Worm (Caenorhabditis elegans) whole organism, L4 larva: Measurements from ENCODE around the gene R08F11.7.

Experiments
- F44E2.7 ChIP-seq: fragments of 200-800 bp; sonication (Bioruptor generic); IDR thresholded peaks from 2 replicates; pipeline ENCODE4 v2.1.2; 2022; ENCODE audit warnings: missing genetic modification characterization, missing compliant biosample characterization
- ZK546.5 ChIP-seq, 2 experiments: sonication (generic microtip); optimal IDR thresholded peaks; 2 replicates each; lab custom pipeline; 2017; ENCODE audit warnings: missing biosample characterization in 2 of 2, missing genetic modification characterization in 2 of 2
- ztf-11 ChIP-seq: fragments of 150-350 bp; optimal IDR thresholded peaks from 2 replicates; lab custom pipeline; 2014; ENCODE audit warnings: missing biosample characterization, missing genetic modification characterization

DNA sequence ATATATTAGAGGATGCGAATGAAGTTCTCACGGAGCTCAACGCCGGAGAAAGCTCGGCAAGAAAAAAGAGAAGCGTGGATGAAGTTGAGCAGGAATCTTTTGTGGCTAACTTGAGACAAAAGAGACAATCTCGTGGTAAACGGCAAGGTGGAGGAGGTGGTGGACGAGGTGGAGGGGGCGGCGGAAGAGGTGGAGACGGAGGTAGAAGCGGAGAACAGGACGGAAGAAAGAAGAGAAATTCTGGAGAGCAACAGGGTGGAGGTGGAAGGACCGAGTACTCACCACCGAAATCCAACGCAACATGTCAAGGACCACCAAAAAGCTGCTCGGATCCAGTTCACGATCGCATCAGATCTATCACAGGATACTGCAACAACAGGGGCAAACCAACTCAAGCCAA lies 554 bp downstream of the R08F11.7 start:
- TF ChIP-seq ZK546.5 (tag; optimal IDR thresholded peaks at IDR 0.05; lab: Kevin White, UChicago) = no peak
- no peak for TF ChIP-seq ztf-11 (tag; lab: Kevin White, UChicago)
- TF ChIP-seq F44E2.7 = no peak
